Worm (Caenorhabditis elegans) whole organism, L3 larva: Measurements from ENCODE around the gene cyp-13B1.
"Not testable (repeated sequence)": the region's sequence is repeated elsewhere in the genome, so short reads cannot be mapped to it uniquely, and the experiment has no call there.

Source experiments
- ZK546.5 ChIP-seq: sonication (generic microtip); optimal IDR thresholded peaks from 2 replicates; lab custom pipeline; 2017; ENCODE audit warnings: missing biosample characterization, missing genetic modification characterization
- aly-2 ChIP-seq: fragments of 150-350 bp; optimal IDR thresholded peaks from 2 replicates; lab custom pipeline; 2014; ENCODE audit warnings: missing biosample characterization, missing genetic modification characterization
- ceh-28 ChIP-seq: fragments of 150-350 bp; optimal IDR thresholded peaks from 2 replicates; lab custom pipeline; 2014; ENCODE audit warnings: missing biosample characterization, missing genetic modification reagents, missing genetic modification characterization
- ceh-9 ChIP-seq: sonication (generic microtip); optimal IDR thresholded peaks from 2 replicates; lab custom pipeline; 2018; ENCODE audit warnings: missing biosample characterization, missing genetic modification characterization
- daf-12 ChIP-seq: fragments of 150-350 bp; optimal IDR thresholded peaks from 2 replicates; lab custom pipeline; 2014; ENCODE audit warnings: missing biosample characterization, missing genetic modification reagents, missing genetic modification characterization
- egl-27 ChIP-seq: sonication (generic microtip); optimal IDR thresholded peaks from 4 replicates; lab custom pipeline; 2017; ENCODE audit warnings: missing biosample characterization, missing genetic modification reagents, missing genetic modification characterization
- egl-5 ChIP-seq: fragments of 150-350 bp; optimal IDR thresholded peaks from 2 replicates; lab custom pipeline; 2017; ENCODE audit warnings: missing biosample characterization, missing genetic modification reagents, missing genetic modification characterization, inconsistent platforms
- elt-1 ChIP-seq: fragments of 150-350 bp; optimal IDR thresholded peaks from 2 replicates; lab custom pipeline; 2014; ENCODE audit warnings: missing biosample characterization, missing genetic modification characterization
- elt-2 ChIP-seq: sonication (generic microtip); optimal IDR thresholded peaks from 2 replicates; lab custom pipeline; 2016; ENCODE audit warnings: missing genetic modification reagents, mild to moderate bottlenecking, missing genetic modification characterization, missing compliant biosample characterization
- elt-3 ChIP-seq, 3 experiments: fragments of 150-350 bp in 1 of 3; sonication (generic microtip) in 2 of 3; optimal IDR thresholded peaks; 2 replicates in 2 of 3; 4 replicates in 1 of 3; lab custom pipeline; 2014 to 2017; ENCODE audit warnings: missing biosample characterization in 3 of 3, missing genetic modification characterization in 3 of 3
- fkh-10 ChIP-seq: sonication (generic microtip); optimal IDR thresholded peaks from 2 replicates; lab custom pipeline; 2017; ENCODE audit warnings: missing biosample characterization, missing genetic modification reagents, missing genetic modification characterization
- fkh-2 ChIP-seq: fragments of 150-350 bp; optimal IDR thresholded peaks from 2 replicates; lab custom pipeline; 2014; ENCODE audit warnings: missing biosample characterization, missing genetic modification reagents, missing genetic modification characterization
- hmg-11 ChIP-seq: sonication (generic microtip); optimal IDR thresholded peaks from 2 replicates; lab custom pipeline; 2016; ENCODE audit warnings: missing genetic modification characterization, missing compliant biosample characterization
- jun-1 ChIP-seq: fragments of 150-350 bp; optimal IDR thresholded peaks from 2 replicates; lab custom pipeline; 2014; ENCODE audit warnings: missing biosample characterization, missing genetic modification reagents, missing genetic modification characterization
- lin-15B ChIP-seq: fragments of 150-350 bp; optimal IDR thresholded peaks from 2 replicates; lab custom pipeline; 2014; ENCODE audit warnings: missing biosample characterization, missing genetic modification characterization
- lin-39 ChIP-seq: fragments of 150-350 bp; optimal IDR thresholded peaks from 2 replicates; lab custom pipeline; 2018; ENCODE audit warnings: missing biosample characterization, missing genetic modification reagents, missing genetic modification characterization
- lsy-12 ChIP-seq: sonication (generic microtip); optimal IDR thresholded peaks from 2 replicates; lab custom pipeline; 2016; ENCODE audit warnings: mild to moderate bottlenecking, missing genetic modification characterization, missing compliant biosample characterization
- mdl-1 ChIP-seq: fragments of 150-350 bp; optimal IDR thresholded peaks from 2 replicates; lab custom pipeline; 2014; ENCODE audit warnings: missing biosample characterization, missing genetic modification characterization
- nfya-1 ChIP-seq: sonication (generic microtip); optimal IDR thresholded peaks from 2 replicates; lab custom pipeline; 2017; ENCODE audit warnings: missing genetic modification characterization, mild to moderate bottlenecking, missing compliant biosample characterization, antibody characterized with exemption, moderate library complexity; ENCODE audit not compliant: insufficient read depth
- nhr-12 ChIP-seq: fragments of 150-350 bp; optimal IDR thresholded peaks from 2 replicates; lab custom pipeline; 2014; ENCODE audit warnings: missing biosample characterization, missing genetic modification characterization
- nhr-23 ChIP-seq: fragments of 150-350 bp; optimal IDR thresholded peaks from 2 replicates; lab custom pipeline; 2014; ENCODE audit warnings: missing biosample characterization, missing genetic modification reagents, missing genetic modification characterization
- nhr-25 ChIP-seq: sonication (generic microtip); optimal IDR thresholded peaks from 2 replicates; lab custom pipeline; 2017; ENCODE audit warnings: missing biosample characterization, missing genetic modification characterization
- nhr-43 ChIP-seq: sonication (generic microtip); optimal IDR thresholded peaks from 2 replicates; lab custom pipeline; 2016; ENCODE audit warnings: mild to moderate bottlenecking, missing genetic modification characterization, missing compliant biosample characterization; ENCODE audit not compliant: poor library complexity, severe bottlenecking
- nhr-67 ChIP-seq: fragments of 150-350 bp; optimal IDR thresholded peaks from 2 replicates; lab custom pipeline; 2014; ENCODE audit warnings: missing biosample characterization, missing genetic modification characterization
- nhr-76 ChIP-seq: fragments of 150-350 bp; sonication (generic microtip); optimal IDR thresholded peaks from 5 replicates; lab custom pipeline; 2014; ENCODE audit warnings: missing biosample characterization, missing genetic modification characterization
- pha-4 ChIP-seq: fragments of 150-350 bp; optimal IDR thresholded peaks from 2 replicates; lab custom pipeline; 2014; ENCODE audit warnings: missing biosample characterization, missing genetic modification reagents, missing genetic modification characterization
- pqm-1 ChIP-seq: fragments of 150-350 bp; optimal IDR thresholded peaks from 2 replicates; lab custom pipeline; 2017; ENCODE audit warnings: missing biosample characterization, missing genetic modification characterization, inconsistent platforms
- skn-1 ChIP-seq: fragments of 150-350 bp; optimal IDR thresholded peaks from 2 replicates; lab custom pipeline; 2014; ENCODE audit warnings: missing biosample characterization, missing genetic modification characterization
- snpc-4 ChIP-seq: fragments of 150-350 bp; optimal IDR thresholded peaks from 2 replicates; lab custom pipeline; 2014; ENCODE audit warnings: missing biosample characterization, missing genetic modification characterization
- tbx-2 ChIP-seq: sonication (generic microtip); optimal IDR thresholded peaks from 2 replicates; lab custom pipeline; 2016; ENCODE audit warnings: mild to moderate bottlenecking, missing genetic modification characterization, missing compliant biosample characterization
- unc-39 ChIP-seq: sonication (generic microtip); optimal IDR thresholded peaks from 4 replicates; lab custom pipeline; 2017; ENCODE audit warnings: missing biosample characterization, missing genetic modification characterization
- unc-62 ChIP-seq: fragments of 150-350 bp; sonication (generic microtip); optimal IDR thresholded peaks from 4 replicates; lab custom pipeline; 2014; ENCODE audit warnings: missing biosample characterization, missing genetic modification reagents, missing genetic modification characterization
- ztf-4 ChIP-seq: fragments of 150-350 bp; optimal IDR thresholded peaks from 2 replicates; lab custom pipeline; 2014; ENCODE audit warnings: missing biosample characterization, missing genetic modification characterization

Gene cyp-13B1

DNA sequence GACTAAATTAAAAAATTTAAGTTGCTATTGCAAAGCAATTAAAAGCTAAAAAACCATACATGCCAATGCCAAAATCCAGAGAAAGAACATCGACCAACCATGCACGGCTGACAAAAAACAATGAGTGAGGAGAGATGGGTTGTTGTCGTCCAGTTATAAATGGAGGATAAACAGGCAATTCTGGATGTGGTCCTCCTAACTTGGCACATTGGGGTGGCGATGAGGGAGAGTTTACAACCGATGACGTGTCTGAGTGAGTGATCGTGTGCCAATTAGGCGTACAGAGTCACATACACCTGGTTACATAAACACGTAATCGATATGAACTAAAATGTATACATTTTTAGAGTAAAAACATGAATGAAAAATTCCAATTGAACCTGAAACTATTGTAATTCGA is 21.9 kb upstream of the cyp-13B1 start, which contains the start of gene C29F7.10:
TSS of gene C29F7.10 (minus strand) at position 101 of the 400 bp plus-strand sequence.
- not testable (repeated sequence) for TF ChIP-seq nhr-43 (tag; lab: Kevin White, UChicago); fkh-10 (GFP tag; lab: Kevin White, UChicago); skn-1 (tag; lab: Kevin White, UChicago)

DNA sequence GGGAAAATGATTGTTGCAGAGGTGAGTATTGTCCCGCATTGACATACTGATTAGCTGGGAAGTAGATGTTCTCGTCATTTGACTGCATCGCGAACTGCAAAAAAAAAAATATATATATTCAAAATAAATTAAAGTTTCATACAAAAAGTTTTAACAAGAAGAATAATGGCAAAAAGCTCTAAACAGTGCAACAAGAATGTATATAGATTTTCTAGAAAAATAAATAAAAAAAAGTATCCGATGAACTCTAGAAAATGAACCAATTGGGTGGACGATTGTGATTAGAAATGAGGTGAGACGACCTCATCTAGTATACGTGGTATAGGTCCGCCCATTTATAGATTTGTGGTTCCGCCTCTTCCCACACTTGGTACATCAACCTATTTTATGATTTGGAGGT is 19.3 kb upstream of the cyp-13B1 start, which contains the start of gene fkh-4:
TSS of gene fkh-4 (minus strand) at position 101 of the 400 bp plus-strand sequence.
- not testable (repeated sequence) for TF ChIP-seq pha-4 (tag; lab: Kevin White, UChicago); egl-27; fkh-2

DNA sequence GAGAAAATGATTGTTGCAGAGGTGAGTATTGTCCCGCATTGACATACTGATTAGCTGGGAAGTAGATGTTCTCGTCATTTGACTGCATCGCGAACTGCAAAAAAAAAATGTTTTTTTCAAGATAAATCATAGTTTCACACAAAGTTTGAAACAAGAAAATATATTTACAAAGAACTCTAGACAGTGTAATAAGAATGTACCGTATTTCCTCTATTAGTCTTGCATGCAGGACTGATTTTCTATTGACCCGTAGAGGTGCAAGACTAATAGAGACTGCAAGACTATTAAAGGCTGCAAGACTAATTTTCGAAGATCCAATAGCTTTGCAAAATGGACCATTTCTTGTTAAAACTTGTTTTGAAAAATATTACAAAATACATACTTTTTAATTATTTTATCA is 13.9 kb upstream of the cyp-13B1 start, which contains the start of gene fkh-3:
TSS of gene fkh-3 (minus strand) at position 101 of the 400 bp plus-strand sequence.
- no peak for TF ChIP-seq egl-27
- no peak for TF ChIP-seq lsy-12
- no peak for TF ChIP-seq ztf-4
- no peak for TF ChIP-seq pqm-1 (tag; lab: Kevin White, UChicago)
- TF ChIP-seq daf-12: no peak
- no peak for TF ChIP-seq egl-5 (tag; lab: Kevin White, UChicago)
- TF ChIP-seq hmg-11 (tag; lab: Kevin White, UChicago): no peak
- no peak for TF ChIP-seq snpc-4 (tag; lab: Kevin White, UChicago)
- TF ChIP-seq elt-1 (tag; lab: Kevin White, UChicago): no peak
- TF ChIP-seq ceh-9 (tag; lab: Kevin White, UChicago): no peak
- no peak for TF ChIP-seq fkh-2
- no peak for TF ChIP-seq aly-2 (tag; lab: Kevin White, UChicago)
- TF ChIP-seq mdl-1: no peak
- TF ChIP-seq nhr-76 (tag; lab: Kevin White, UChicago): no peak
- TF ChIP-seq skn-1 (tag; lab: Kevin White, UChicago): no peak
- TF ChIP-seq nhr-25 (tag; lab: Kevin White, UChicago): no peak
- TF ChIP-seq pha-4 (tag; lab: Kevin White, UChicago): no peak
- no peak for TF ChIP-seq jun-1 (tag; lab: Kevin White, UChicago)

DNA sequence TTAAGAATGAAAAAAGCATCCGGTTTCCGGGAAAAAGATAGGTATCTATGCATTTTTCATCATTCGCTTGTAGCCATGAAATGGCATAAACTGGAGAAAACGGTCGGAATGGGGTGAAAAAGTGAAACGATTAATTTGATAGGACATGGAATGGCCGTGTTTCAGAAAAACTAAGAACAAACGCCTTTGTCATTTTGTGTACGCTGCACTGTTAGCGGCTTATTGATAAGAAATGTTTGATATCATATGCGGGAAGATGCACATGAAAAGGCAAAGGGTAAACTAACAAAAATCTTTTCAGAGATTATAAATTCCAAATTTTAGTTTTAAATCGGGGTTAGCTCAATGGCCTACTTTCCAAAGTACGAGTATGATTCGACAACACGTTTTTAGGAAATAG is 11.6 kb upstream of the cyp-13B1 start:
- no peak for TF ChIP-seq nhr-12 (tag; lab: Kevin White, UChicago)
- peak; percentile 81 for TF ChIP-seq elt-2 (tag; lab: Kevin White, UChicago)
- no peak for TF ChIP-seq unc-39
- TF ChIP-seq pqm-1 (tag; lab: Kevin White, UChicago): peak; percentile 33

DNA sequence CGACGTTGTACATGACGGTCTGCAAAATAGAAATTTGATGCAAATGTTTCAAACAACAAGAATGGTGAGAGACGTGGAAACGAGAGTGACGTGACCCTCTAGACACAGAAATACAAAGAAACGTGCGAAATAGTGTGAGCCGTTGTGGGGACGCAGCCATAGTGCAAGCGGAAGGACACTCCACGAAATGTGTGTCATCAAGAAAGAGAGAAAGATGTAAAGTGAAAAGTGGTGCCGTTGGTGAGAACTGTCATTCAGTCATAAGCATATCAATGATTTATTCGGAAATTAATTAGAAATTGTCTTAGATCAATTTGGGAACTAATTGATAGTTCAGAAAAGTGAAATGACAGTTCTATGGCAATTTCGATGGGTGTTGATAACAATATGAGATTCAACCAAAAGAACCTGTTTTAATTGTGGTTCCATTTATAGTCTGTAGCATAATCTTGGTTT is 10.5 kb upstream of the cyp-13B1 start, which contains the start of gene C29F7.3:
TSS of gene C29F7.3 (minus strand) at position 51 of the 456 bp plus-strand sequence.
- TF ChIP-seq lin-39 (tag; lab: Kevin White, UChicago) (peak; percentile 26), ceh-28 (no peak), lin-15B (no peak), snpc-4 (tag; lab: Kevin White, UChicago) (no peak), hmg-11 (tag; lab: Kevin White, UChicago) (no peak), unc-39 (no peak), nhr-67 (tag; lab: Kevin White, UChicago) (no peak), unc-62 (GFP tag; lab: Kevin White, UChicago) (peak; percentile 1), nfya-1 (peak; percentile 33), jun-1 (tag; lab: Kevin White, UChicago) (no peak), ZK546.5 (tag; lab: Kevin White, UChicago) (no peak), egl-27 (no peak), elt-3 (tag; optimal IDR thresholded peaks at IDR 0.05; lab: Kevin White, UChicago) (peak in 1 of 3 experiments; percentile 7), nhr-23 (tag; lab: Kevin White, UChicago) (peak; percentile 9), tbx-2 (tag; lab: Kevin White, UChicago) (no peak), elt-2 (tag; lab: Kevin White, UChicago) (peak; percentile 43), lsy-12 (no peak), nhr-25 (tag; lab: Kevin White, UChicago) (peak; percentile 72), nhr-43 (tag; lab: Kevin White, UChicago) (peak; percentile 47)
- TF ChIP-seq, all 47 proteins: peak for 8
